Fruit fly (Drosophila melanogaster): ENCODE measurements around the gene CG13733.

- TF ChIP-seq GATAd (GFP tag; optimal IDR thresholded peaks at IDR 0.05) (no peak), Dfd (GFP tag; optimal IDR thresholded peaks at IDR 0.05) (no peak), fru (GFP tag; optimal IDR thresholded peaks at IDR 0.05) (no peak), psq (GFP tag; optimal IDR thresholded peaks at IDR 0.05) (no peak), dmrt93B (GFP tag; optimal IDR thresholded peaks at IDR 0.05) (no peak), lola (GFP tag; optimal IDR thresholded peaks at IDR 0.05) (no peak), CrebA (GFP tag; optimal IDR thresholded peaks at IDR 0.05; ENCODE audit: borderline replicate concordance) (no peak), Myc (optimal IDR thresholded peaks at IDR 0.05) (no peak), Mio (GFP tag; optimal IDR thresholded peaks at IDR 0.05) (no peak), usp (GFP tag; optimal IDR thresholded peaks at IDR 0.05) (no peak), sv (GFP tag; optimal IDR thresholded peaks at IDR 0.05) (no peak)
Observed at dm6 chr3L:17491646-17492045, 12.9 kb upstream of the CG13733 start.
